Worm (Caenorhabditis elegans) whole organism, L3 larva: ENCODE measurements around the gene C17F4.3.
"Not testable (repeated sequence)": the region's sequence is repeated elsewhere in the genome, so short reads cannot be mapped to it uniquely, and the experiment has no call there.

Source experiments
- R02D3.7 ChIP-seq: fragments of 150-350 bp; optimal IDR thresholded peaks from 2 replicates; lab custom pipeline; 2014; ENCODE audit warnings: missing biosample characterization, missing genetic modification characterization
- ZK546.5 ChIP-seq: sonication (generic microtip); optimal IDR thresholded peaks from 2 replicates; lab custom pipeline; 2017; ENCODE audit warnings: missing biosample characterization, missing genetic modification characterization
- ceh-16 ChIP-seq: sonication (generic microtip); optimal IDR thresholded peaks from 2 replicates; lab custom pipeline; 2017; ENCODE audit warnings: missing biosample characterization, missing genetic modification characterization
- ceh-28 ChIP-seq: fragments of 150-350 bp; optimal IDR thresholded peaks from 2 replicates; lab custom pipeline; 2014; ENCODE audit warnings: missing biosample characterization, missing genetic modification reagents, missing genetic modification characterization
- ceh-9 ChIP-seq: sonication (generic microtip); optimal IDR thresholded peaks from 2 replicates; lab custom pipeline; 2018; ENCODE audit warnings: missing biosample characterization, missing genetic modification characterization
- daf-12 ChIP-seq: fragments of 150-350 bp; optimal IDR thresholded peaks from 2 replicates; lab custom pipeline; 2014; ENCODE audit warnings: missing biosample characterization, missing genetic modification reagents, missing genetic modification characterization
- egl-27 ChIP-seq: sonication (generic microtip); optimal IDR thresholded peaks from 4 replicates; lab custom pipeline; 2017; ENCODE audit warnings: missing biosample characterization, missing genetic modification reagents, missing genetic modification characterization
- elt-1 ChIP-seq: fragments of 150-350 bp; optimal IDR thresholded peaks from 2 replicates; lab custom pipeline; 2014; ENCODE audit warnings: missing biosample characterization, missing genetic modification characterization
- elt-2 ChIP-seq: sonication (generic microtip); optimal IDR thresholded peaks from 2 replicates; lab custom pipeline; 2016; ENCODE audit warnings: missing genetic modification reagents, mild to moderate bottlenecking, missing genetic modification characterization, missing compliant biosample characterization
- elt-3 ChIP-seq, 3 experiments: fragments of 150-350 bp in 1 of 3; sonication (generic microtip) in 2 of 3; optimal IDR thresholded peaks; 2 replicates in 2 of 3; 4 replicates in 1 of 3; lab custom pipeline; 2014 to 2017; ENCODE audit warnings: missing biosample characterization in 3 of 3, missing genetic modification characterization in 3 of 3
- fkh-10 ChIP-seq: sonication (generic microtip); optimal IDR thresholded peaks from 2 replicates; lab custom pipeline; 2017; ENCODE audit warnings: missing biosample characterization, missing genetic modification reagents, missing genetic modification characterization
- fkh-2 ChIP-seq: fragments of 150-350 bp; optimal IDR thresholded peaks from 2 replicates; lab custom pipeline; 2014; ENCODE audit warnings: missing biosample characterization, missing genetic modification reagents, missing genetic modification characterization
- fos-1 ChIP-seq: fragments of 150-350 bp; optimal IDR thresholded peaks from 2 replicates; lab custom pipeline; 2014; ENCODE audit warnings: missing biosample characterization, missing genetic modification characterization
- hmg-11 ChIP-seq: sonication (generic microtip); optimal IDR thresholded peaks from 2 replicates; lab custom pipeline; 2016; ENCODE audit warnings: missing genetic modification characterization, missing compliant biosample characterization
- jun-1 ChIP-seq: fragments of 150-350 bp; optimal IDR thresholded peaks from 2 replicates; lab custom pipeline; 2014; ENCODE audit warnings: missing biosample characterization, missing genetic modification reagents, missing genetic modification characterization
- lin-15B ChIP-seq: fragments of 150-350 bp; optimal IDR thresholded peaks from 2 replicates; lab custom pipeline; 2014; ENCODE audit warnings: missing biosample characterization, missing genetic modification characterization
- lin-39 ChIP-seq: fragments of 150-350 bp; optimal IDR thresholded peaks from 2 replicates; lab custom pipeline; 2018; ENCODE audit warnings: missing biosample characterization, missing genetic modification reagents, missing genetic modification characterization
- mml-1 ChIP-seq: fragments of 150-350 bp; sonication (generic microtip); optimal IDR thresholded peaks from 3 replicates; lab custom pipeline; 2014; ENCODE audit warnings: missing biosample characterization, missing genetic modification characterization
- nfya-1 ChIP-seq: sonication (generic microtip); optimal IDR thresholded peaks from 2 replicates; lab custom pipeline; 2017; ENCODE audit warnings: missing genetic modification characterization, mild to moderate bottlenecking, missing compliant biosample characterization, antibody characterized with exemption, moderate library complexity; ENCODE audit not compliant: insufficient read depth
- nhr-11 ChIP-seq: fragments of 150-350 bp; optimal IDR thresholded peaks from 2 replicates; lab custom pipeline; 2014; ENCODE audit warnings: missing biosample characterization, missing genetic modification characterization
- nhr-12 ChIP-seq: fragments of 150-350 bp; optimal IDR thresholded peaks from 2 replicates; lab custom pipeline; 2014; ENCODE audit warnings: missing biosample characterization, missing genetic modification characterization
- nhr-23 ChIP-seq: fragments of 150-350 bp; optimal IDR thresholded peaks from 2 replicates; lab custom pipeline; 2014; ENCODE audit warnings: missing biosample characterization, missing genetic modification reagents, missing genetic modification characterization
- nhr-237 ChIP-seq: fragments of 150-350 bp; optimal IDR thresholded peaks from 2 replicates; lab custom pipeline; 2014; ENCODE audit warnings: missing biosample characterization, missing genetic modification characterization
- nhr-25 ChIP-seq: sonication (generic microtip); optimal IDR thresholded peaks from 2 replicates; lab custom pipeline; 2017; ENCODE audit warnings: missing biosample characterization, missing genetic modification characterization
- nhr-28 ChIP-seq: fragments of 150-350 bp; optimal IDR thresholded peaks from 2 replicates; lab custom pipeline; 2014; ENCODE audit warnings: missing biosample characterization, missing genetic modification characterization
- nhr-67 ChIP-seq: fragments of 150-350 bp; optimal IDR thresholded peaks from 2 replicates; lab custom pipeline; 2014; ENCODE audit warnings: missing biosample characterization, missing genetic modification characterization
- nhr-76 ChIP-seq: fragments of 150-350 bp; sonication (generic microtip); optimal IDR thresholded peaks from 5 replicates; lab custom pipeline; 2014; ENCODE audit warnings: missing biosample characterization, missing genetic modification characterization
- pqm-1 ChIP-seq: fragments of 150-350 bp; optimal IDR thresholded peaks from 2 replicates; lab custom pipeline; 2017; ENCODE audit warnings: missing biosample characterization, missing genetic modification characterization, inconsistent platforms
- sea-2 ChIP-seq: fragments of 150-350 bp; sonication (generic microtip); optimal IDR thresholded peaks from 4 replicates; lab custom pipeline; 2014; ENCODE audit warnings: missing biosample characterization, missing genetic modification reagents, missing genetic modification characterization
- skn-1 ChIP-seq: fragments of 150-350 bp; optimal IDR thresholded peaks from 2 replicates; lab custom pipeline; 2014; ENCODE audit warnings: missing biosample characterization, missing genetic modification characterization
- snpc-4 ChIP-seq: fragments of 150-350 bp; optimal IDR thresholded peaks from 2 replicates; lab custom pipeline; 2014; ENCODE audit warnings: missing biosample characterization, missing genetic modification characterization
- tbx-2 ChIP-seq: sonication (generic microtip); optimal IDR thresholded peaks from 2 replicates; lab custom pipeline; 2016; ENCODE audit warnings: mild to moderate bottlenecking, missing genetic modification characterization, missing compliant biosample characterization
- unc-39 ChIP-seq: sonication (generic microtip); optimal IDR thresholded peaks from 4 replicates; lab custom pipeline; 2017; ENCODE audit warnings: missing biosample characterization, missing genetic modification characterization
- unc-62 ChIP-seq: fragments of 150-350 bp; sonication (generic microtip); optimal IDR thresholded peaks from 4 replicates; lab custom pipeline; 2014; ENCODE audit warnings: missing biosample characterization, missing genetic modification reagents, missing genetic modification characterization
- zag-1 ChIP-seq: fragments of 150-350 bp; optimal IDR thresholded peaks from 2 replicates; lab custom pipeline; 2014; ENCODE audit warnings: missing biosample characterization, missing genetic modification characterization
- ztf-11 ChIP-seq: fragments of 150-350 bp; optimal IDR thresholded peaks from 2 replicates; lab custom pipeline; 2014; ENCODE audit warnings: missing biosample characterization, missing genetic modification characterization
- ztf-4 ChIP-seq: fragments of 150-350 bp; optimal IDR thresholded peaks from 2 replicates; lab custom pipeline; 2014; ENCODE audit warnings: missing biosample characterization, missing genetic modification characterization

The C17F4.3 gene

ce11 chrII:3240207-3240606 is at the start of gene C17F4.3:
C17F4.3 (plus strand) TSS chrII:3240507.
- TF ChIP-seq mml-1 (tag; lab: Kevin White, UChicago) (no peak), ceh-28 (tag; lab: Kevin White, UChicago) (no peak), jun-1 (tag; lab: Kevin White, UChicago) (no peak), zag-1 (tag; lab: Kevin White, UChicago) (no peak), ztf-4 (tag; lab: Kevin White, UChicago) (no peak), nhr-67 (no peak), egl-27 (tag; lab: Kevin White, UChicago) (no peak), hmg-11 (tag; lab: Kevin White, UChicago) (no peak), fkh-2 (tag; lab: Kevin White, UChicago) (no peak), skn-1 (tag; lab: Kevin White, UChicago) (no peak), daf-12 (no peak), fos-1 (no peak), lin-15B (tag; lab: Kevin White, UChicago) (no peak)

- TF ChIP-seq fkh-10 (GFP tag; lab: Kevin White, UChicago); nfya-1 (tag; lab: Kevin White, UChicago); R02D3.7 (tag; lab: Kevin White, UChicago): not testable (repeated sequence)
Observed at ce11 chrII:3191544-3191943, 48.8 kb upstream of the C17F4.3 start, which contains the start of gene Y27F2A.9. Y27F2A.9 (minus strand) TSS chrII:3191644.

DNA sequence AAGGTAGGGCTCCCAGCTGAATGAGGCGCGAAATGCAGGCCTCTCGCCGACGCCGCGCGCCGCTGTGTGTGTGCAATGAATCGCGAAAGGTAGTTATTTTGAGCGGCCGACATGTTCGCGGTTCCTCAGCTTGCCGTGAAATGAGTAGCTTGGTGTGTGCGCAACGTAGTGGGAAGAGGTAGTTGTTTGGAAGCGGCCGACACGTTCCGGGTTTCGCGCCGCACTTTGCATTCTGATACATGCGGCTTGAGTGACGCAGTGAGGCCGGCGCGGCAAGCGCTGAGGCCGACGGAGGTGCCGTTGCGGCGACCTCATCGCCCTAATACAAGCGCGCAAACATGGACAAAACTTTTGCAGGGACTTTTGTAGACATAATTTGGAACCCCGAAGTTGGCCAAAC is 44.6 kb upstream of the C17F4.3 start:
- no peak for TF ChIP-seq ztf-4 (tag; lab: Kevin White, UChicago)
- TF ChIP-seq unc-39 (tag; lab: Kevin White, UChicago) = no peak
- no peak for TF ChIP-seq jun-1 (tag; lab: Kevin White, UChicago)
- TF ChIP-seq ceh-16 (tag; lab: Kevin White, UChicago) = no peak
- TF ChIP-seq elt-2 (tag; lab: Kevin White, UChicago) = no peak
- no peak for TF ChIP-seq ztf-11 (tag; lab: Kevin White, UChicago)
- no peak for TF ChIP-seq nfya-1 (tag; lab: Kevin White, UChicago)
- no peak for TF ChIP-seq unc-62 (GFP tag; lab: Kevin White, UChicago)
- no peak for TF ChIP-seq mml-1 (tag; lab: Kevin White, UChicago)
- no peak for TF ChIP-seq egl-27 (tag; lab: Kevin White, UChicago)
- no peak for TF ChIP-seq nhr-23 (tag; lab: Kevin White, UChicago)
- no peak for TF ChIP-seq elt-3 (tag; optimal IDR thresholded peaks at IDR 0.05; lab: Kevin White, UChicago)
- no peak for TF ChIP-seq hmg-11 (tag; lab: Kevin White, UChicago)
- no peak for TF ChIP-seq ceh-9 (tag; lab: Kevin White, UChicago)
- no peak for TF ChIP-seq sea-2 (GFP tag; lab: Kevin White, UChicago)
- no peak for TF ChIP-seq tbx-2 (tag; lab: Kevin White, UChicago)
- no peak for TF ChIP-seq nhr-25 (tag; lab: Kevin White, UChicago)

ce11 chrII:3196966-3197365 is 43.3 kb upstream of the C17F4.3 start, which contains the start of gene gcy-15:
gcy-15 (minus strand) TSS chrII:3197066.
- TF ChIP-seq unc-62 (GFP tag; lab: Kevin White, UChicago) (no peak), sea-2 (GFP tag; lab: Kevin White, UChicago) (no peak), ztf-11 (tag; lab: Kevin White, UChicago) (no peak), snpc-4 (no peak), nhr-11 (tag; lab: Kevin White, UChicago) (no peak), mml-1 (tag; lab: Kevin White, UChicago) (no peak), nhr-76 (no peak), nhr-28 (no peak)

DNA sequence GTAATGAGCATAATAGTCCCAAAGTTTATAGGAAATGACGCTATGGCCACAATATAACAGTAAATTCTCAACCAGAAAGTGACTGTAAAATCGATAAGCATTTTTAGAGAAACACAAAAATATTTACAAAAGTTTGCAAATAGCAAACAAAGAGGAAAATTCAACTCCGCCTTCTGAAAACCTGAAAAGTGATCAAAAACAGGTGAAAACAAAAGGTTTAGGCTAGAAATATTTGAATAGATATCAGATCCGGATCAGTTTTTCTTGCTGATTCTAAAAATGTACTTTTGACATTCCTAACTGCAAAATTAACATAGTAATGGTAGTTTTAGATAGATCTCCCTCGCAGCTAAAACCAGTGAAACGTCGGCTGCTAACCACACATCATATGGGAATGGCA is 41.3 kb upstream of the C17F4.3 start, which contains the start of gene sri-51:
Gene sri-51 (minus strand): TSS at position 101 of the 400 bp plus-strand sequence.
- TF ChIP-seq ztf-11 (tag; lab: Kevin White, UChicago) (no peak), skn-1 (tag; lab: Kevin White, UChicago) (no peak), ztf-4 (tag; lab: Kevin White, UChicago) (no peak), elt-1 (tag; lab: Kevin White, UChicago) (no peak), pqm-1 (tag; lab: Kevin White, UChicago) (no peak), zag-1 (tag; lab: Kevin White, UChicago) (no peak), fos-1 (no peak), nhr-12 (tag; lab: Kevin White, UChicago) (no peak), unc-39 (tag; lab: Kevin White, UChicago) (no peak), elt-3 (tag; optimal IDR thresholded peaks at IDR 0.05; lab: Kevin White, UChicago) (no peak), lin-39 (tag; lab: Kevin White, UChicago) (no peak), sea-2 (GFP tag; lab: Kevin White, UChicago) (no peak), nhr-28 (no peak), ZK546.5 (tag; lab: Kevin White, UChicago) (no peak), ceh-9 (tag; lab: Kevin White, UChicago) (no peak), elt-2 (tag; lab: Kevin White, UChicago) (no peak), nhr-25 (tag; lab: Kevin White, UChicago) (no peak), tbx-2 (tag; lab: Kevin White, UChicago) (no peak), nhr-237 (tag; lab: Kevin White, UChicago) (no peak)
- TF ChIP-seq, all 47 proteins: peak for 0
